Worm (Caenorhabditis elegans) whole organism, L2 larva: ENCODE measurements around the gene lurp-1.

Source experiments
- C34F6.9 ChIP-seq: fragments of 150-350 bp; optimal IDR thresholded peaks from 2 replicates; lab custom pipeline; 2014; ENCODE audit warnings: missing biosample characterization, missing genetic modification characterization
- F13H6.1 ChIP-seq: sonication (generic microtip); optimal IDR thresholded peaks from 2 replicates; lab custom pipeline; 2016; ENCODE audit warnings: missing genetic modification characterization, missing compliant biosample characterization
- R02D3.7 ChIP-seq: fragments of 150-350 bp; optimal IDR thresholded peaks from 2 replicates; lab custom pipeline; 2014; ENCODE audit warnings: missing biosample characterization, missing genetic modification characterization
- Y55F3AM.14 ChIP-seq: fragments of 200-800 bp; sonication (Bioruptor generic); optimal IDR thresholded peaks from 2 replicates; lab custom pipeline; 2018; ENCODE audit warnings: mild to moderate bottlenecking, missing genetic modification characterization, missing compliant biosample characterization
- ZK546.5 ChIP-seq: sonication (generic microtip); optimal IDR thresholded peaks from 2 replicates; lab custom pipeline; 2017; ENCODE audit warnings: missing biosample characterization, missing genetic modification characterization
- alr-1 ChIP-seq: fragments of 150-350 bp; optimal IDR thresholded peaks from 2 replicates; lab custom pipeline; 2014; ENCODE audit warnings: missing biosample characterization, missing genetic modification characterization
- aly-2 ChIP-seq: fragments of 150-350 bp; optimal IDR thresholded peaks from 2 replicates; lab custom pipeline; 2014; ENCODE audit warnings: missing biosample characterization, missing genetic modification characterization
- ama-1 ChIP-seq: fragments of 150-350 bp; optimal IDR thresholded peaks from 2 replicates; lab custom pipeline; 2018; ENCODE audit warnings: inconsistent platforms
- blmp-1 ChIP-seq: sonication (generic microtip); optimal IDR thresholded peaks from 2 replicates; lab custom pipeline; 2017; ENCODE audit warnings: missing genetic modification characterization, mild to moderate bottlenecking, missing compliant biosample characterization, antibody characterized with exemption, moderate library complexity; ENCODE audit not compliant: insufficient read depth
- ceh-16 ChIP-seq: fragments of 150-350 bp; optimal IDR thresholded peaks from 2 replicates; lab custom pipeline; 2014; ENCODE audit warnings: missing biosample characterization, missing genetic modification characterization
- ceh-82 ChIP-seq: fragments of 150-350 bp; optimal IDR thresholded peaks from 2 replicates; lab custom pipeline; 2014; ENCODE audit warnings: missing biosample characterization, missing genetic modification characterization
- crh-2 ChIP-seq: sonication (generic microtip); optimal IDR thresholded peaks from 2 replicates; lab custom pipeline; 2017; ENCODE audit warnings: missing biosample characterization, missing genetic modification characterization
- dmd-4 ChIP-seq: sonication (generic microtip); optimal IDR thresholded peaks from 2 replicates; lab custom pipeline; 2017; ENCODE audit warnings: missing biosample characterization, missing genetic modification characterization
- egl-27 ChIP-seq: sonication (generic microtip); optimal IDR thresholded peaks from 3 replicates; lab custom pipeline; 2017; ENCODE audit warnings: missing biosample characterization, missing genetic modification reagents, missing genetic modification characterization
- elt-1 ChIP-seq: fragments of 150-350 bp; optimal IDR thresholded peaks from 2 replicates; lab custom pipeline; 2014; ENCODE audit warnings: missing biosample characterization, missing genetic modification characterization
- elt-3 ChIP-seq: sonication (generic microtip); optimal IDR thresholded peaks from 2 replicates; lab custom pipeline; 2017; ENCODE audit warnings: missing biosample characterization, missing genetic modification characterization
- fos-1 ChIP-seq: fragments of 150-350 bp; optimal IDR thresholded peaks from 2 replicates; lab custom pipeline; 2014; ENCODE audit warnings: missing biosample characterization, missing genetic modification characterization
- gmeb-1 ChIP-seq: fragments of 150-350 bp; optimal IDR thresholded peaks from 2 replicates; lab custom pipeline; 2014; ENCODE audit warnings: missing biosample characterization, missing genetic modification characterization
- lin-11 ChIP-seq: fragments of 150-350 bp; sonication (generic microtip); optimal IDR thresholded peaks from 2 replicates; lab custom pipeline; 2014; ENCODE audit warnings: missing biosample characterization, missing genetic modification characterization, inconsistent platforms, mixed read lengths
- lin-13 ChIP-seq: fragments of 150-350 bp; optimal IDR thresholded peaks from 2 replicates; lab custom pipeline; 2014; ENCODE audit warnings: missing biosample characterization, missing genetic modification reagents, missing genetic modification characterization
- lin-39 ChIP-seq: fragments of 150-350 bp; optimal IDR thresholded peaks from 2 replicates; lab custom pipeline; 2014; ENCODE audit warnings: missing biosample characterization, missing genetic modification reagents, missing genetic modification characterization
- lsy-2 ChIP-seq, 2 experiments: fragments of 150-350 bp in 1 of 2; sonication (generic microtip) in 1 of 2; optimal IDR thresholded peaks; 2 replicates each; lab custom pipeline; 2014 to 2017; ENCODE audit warnings: missing biosample characterization in 2 of 2, missing genetic modification characterization in 2 of 2
- mab-5 ChIP-seq: fragments of 150-350 bp; optimal IDR thresholded peaks from 2 replicates; lab custom pipeline; 2014; ENCODE audit warnings: missing biosample characterization, missing genetic modification characterization
- mbf-1 ChIP-seq: sonication (generic microtip); optimal IDR thresholded peaks from 2 replicates; lab custom pipeline; 2017; ENCODE audit warnings: missing biosample characterization, missing genetic modification characterization
- mdl-1 ChIP-seq, 2 experiments: fragments of 150-350 bp in 1 of 2; sonication (generic microtip) in 1 of 2; optimal IDR thresholded peaks; 2 replicates each; lab custom pipeline; 2017; ENCODE audit warnings: missing biosample characterization in 2 of 2, missing genetic modification characterization in 2 of 2
- nhr-10 ChIP-seq: sonication (generic microtip); optimal IDR thresholded peaks from 2 replicates; lab custom pipeline; 2017; ENCODE audit warnings: missing biosample characterization, missing genetic modification characterization
- nhr-11 ChIP-seq: fragments of 150-350 bp; optimal IDR thresholded peaks from 2 replicates; lab custom pipeline; 2014; ENCODE audit warnings: missing biosample characterization, missing genetic modification characterization
- nhr-12 ChIP-seq: fragments of 150-350 bp; optimal IDR thresholded peaks from 2 replicates; lab custom pipeline; 2014; ENCODE audit warnings: missing biosample characterization, missing genetic modification characterization
- nhr-129 ChIP-seq: fragments of 150-350 bp; optimal IDR thresholded peaks from 2 replicates; lab custom pipeline; 2014; ENCODE audit warnings: missing biosample characterization, missing genetic modification characterization
- nhr-21 ChIP-seq: fragments of 150-350 bp; optimal IDR thresholded peaks from 2 replicates; lab custom pipeline; 2014; ENCODE audit warnings: missing biosample characterization, missing genetic modification characterization
- nhr-23 ChIP-seq: fragments of 150-350 bp; optimal IDR thresholded peaks from 2 replicates; lab custom pipeline; 2014; ENCODE audit warnings: missing biosample characterization, missing genetic modification reagents, missing genetic modification characterization
- nhr-237 ChIP-seq: fragments of 150-350 bp; optimal IDR thresholded peaks from 2 replicates; lab custom pipeline; 2014; ENCODE audit warnings: missing biosample characterization, missing genetic modification characterization
- nhr-25 ChIP-seq: fragments of 150-350 bp; sonication (generic microtip); optimal IDR thresholded peaks from 3 replicates; lab custom pipeline; 2014; ENCODE audit warnings: missing biosample characterization, missing genetic modification characterization
- nhr-6 ChIP-seq: fragments of 150-350 bp; optimal IDR thresholded peaks from 2 replicates; lab custom pipeline; 2014; ENCODE audit warnings: missing biosample characterization, missing genetic modification characterization
- nhr-77 ChIP-seq: fragments of 150-350 bp; optimal IDR thresholded peaks from 2 replicates; lab custom pipeline; 2014; ENCODE audit warnings: missing biosample characterization, missing genetic modification characterization
- peb-1 ChIP-seq: fragments of 150-350 bp; optimal IDR thresholded peaks from 2 replicates; lab custom pipeline; 2014; ENCODE audit warnings: missing biosample characterization, missing genetic modification characterization
- sem-4 ChIP-seq: fragments of 150-350 bp; optimal IDR thresholded peaks from 2 replicates; lab custom pipeline; 2014; ENCODE audit warnings: missing biosample characterization, missing genetic modification reagents, missing genetic modification characterization
- skn-1 ChIP-seq: sonication (generic microtip); optimal IDR thresholded peaks from 2 replicates; lab custom pipeline; 2017; ENCODE audit warnings: missing biosample characterization, missing genetic modification characterization
- sma-3 ChIP-seq: sonication (generic microtip); optimal IDR thresholded peaks from 2 replicates; lab custom pipeline; 2016; ENCODE audit warnings: missing genetic modification reagents, missing genetic modification characterization, missing compliant biosample characterization
- sma-9 ChIP-seq, 2 experiments: fragments of 150-350 bp in 1 of 2; sonication (generic microtip) in 1 of 2; optimal IDR thresholded peaks; 2 replicates each; lab custom pipeline; 2014 to 2016; ENCODE audit warnings: missing genetic modification characterization in 2 of 2, mild to moderate bottlenecking in 1 of 2, missing biosample characterization in 1 of 2, missing compliant biosample characterization in 1 of 2, missing genetic modification reagents in 1 of 2, moderate library complexity in 1 of 2
- snpc-4 ChIP-seq: fragments of 150-350 bp; optimal IDR thresholded peaks from 2 replicates; lab custom pipeline; 2014; ENCODE audit warnings: missing biosample characterization, missing genetic modification characterization
- unc-39 ChIP-seq: fragments of 150-350 bp; optimal IDR thresholded peaks from 2 replicates; lab custom pipeline; 2014; ENCODE audit warnings: missing biosample characterization, missing genetic modification characterization
- unc-55 ChIP-seq: fragments of 150-350 bp; sonication (generic microtip); optimal IDR thresholded peaks from 3 replicates; lab custom pipeline; 2014; ENCODE audit warnings: missing biosample characterization, missing genetic modification reagents, missing genetic modification characterization
- unc-62 ChIP-seq: fragments of 150-350 bp; optimal IDR thresholded peaks from 2 replicates; lab custom pipeline; 2014; ENCODE audit warnings: missing biosample characterization, missing genetic modification reagents, missing genetic modification characterization
- zag-1 ChIP-seq: fragments of 150-350 bp; optimal IDR thresholded peaks from 2 replicates; lab custom pipeline; 2014; ENCODE audit warnings: missing biosample characterization, missing genetic modification characterization
- ztf-1 ChIP-seq: fragments of 200-800 bp; sonication (Bioruptor generic); conservative IDR thresholded peaks from 2 replicates; pipeline ENCODE4 v1.3.6; 2022; ENCODE audit warnings: missing genetic modification characterization, missing compliant biosample characterization
- ztf-11 ChIP-seq: sonication (generic microtip); optimal IDR thresholded peaks from 2 replicates; lab custom pipeline; 2017; ENCODE audit warnings: missing biosample characterization, missing genetic modification characterization
- ztf-4 ChIP-seq: fragments of 150-350 bp; optimal IDR thresholded peaks from 2 replicates; lab custom pipeline; 2014; ENCODE audit warnings: missing biosample characterization, missing genetic modification characterization

lurp-1 gene

DNA sequence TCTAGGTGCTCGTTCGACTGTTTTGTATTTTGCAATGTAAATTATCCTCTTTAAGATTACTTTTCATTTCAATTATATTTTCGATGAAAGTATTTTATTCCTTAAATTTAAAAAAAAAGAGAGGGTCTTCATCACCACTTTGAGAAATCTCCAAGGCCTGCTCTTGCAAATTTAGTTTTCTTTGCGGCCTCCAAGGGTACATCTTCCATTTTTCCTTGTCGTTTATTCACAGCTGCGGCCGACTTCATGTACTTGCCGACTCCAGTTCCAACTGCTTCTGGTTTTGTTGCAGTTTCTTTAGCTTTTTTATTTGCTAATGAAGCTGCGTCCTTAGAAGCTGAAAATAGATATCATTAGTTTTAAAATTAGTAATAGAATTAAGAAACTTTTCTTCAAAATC is 10.0 kb upstream of the lurp-1 start:
- TF ChIP-seq nhr-6 (tag; lab: Kevin White, UChicago), result no peak

DNA sequence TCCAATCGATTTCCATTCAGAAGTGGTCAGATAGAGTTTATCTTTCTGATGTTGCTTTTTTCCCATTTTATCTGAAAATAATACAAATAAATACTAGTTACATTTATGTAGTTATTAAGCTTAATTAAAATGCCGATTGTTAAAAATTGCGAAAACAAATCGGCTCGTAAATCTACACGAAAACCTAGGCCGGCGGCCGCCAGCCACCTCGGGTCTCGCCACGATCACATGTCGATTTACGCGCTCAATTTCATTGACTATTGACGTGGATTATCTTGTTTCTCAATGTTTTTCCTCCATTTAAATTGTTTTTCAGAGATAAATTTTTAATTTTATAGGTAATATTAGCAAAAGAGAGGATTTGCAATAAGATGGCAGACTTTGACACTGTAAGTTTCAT is 8.2 kb upstream of the lurp-1 start, which contains the start of the genes cyn-4 and copz-1:
cyn-4 (minus strand) TSS at position 71 of the 400 bp plus-strand sequence.
copz-1 (plus strand) TSS at position 339 of the 400 bp plus-strand sequence.
- TF ChIP-seq ceh-16 (tag; lab: Kevin White, UChicago), result peak; percentile 57
- no peak for TF ChIP-seq blmp-1
- no peak for TF ChIP-seq Y55F3AM.14 (GFP tag; lab: Kevin White, UChicago)
- TF ChIP-seq ama-1 (lab: Kevin White, UChicago), result no peak
- peak; percentile 48 for TF ChIP-seq nhr-129
- TF ChIP-seq sma-9 (GFP tag; optimal IDR thresholded peaks at IDR 0.05; lab: Kevin White, UChicago), result peak; percentile 87
- TF ChIP-seq sma-9 (tag; optimal IDR thresholded peaks at IDR 0.05; lab: Kevin White, UChicago), result no peak
- TF ChIP-seq lin-39 (tag; lab: Kevin White, UChicago), result no peak
- no peak for TF ChIP-seq egl-27 (tag; lab: Kevin White, UChicago)
- no peak for TF ChIP-seq zag-1 (tag; lab: Kevin White, UChicago)
- TF ChIP-seq nhr-10 (tag; lab: Kevin White, UChicago), result no peak
- peak; percentile 60 for TF ChIP-seq nhr-21
- peak; percentile 53 for TF ChIP-seq fos-1
- TF ChIP-seq nhr-6 (tag; lab: Kevin White, UChicago), result no peak
- peak; percentile 44 for TF ChIP-seq ztf-4 (tag; lab: Kevin White, UChicago)
- TF ChIP-seq ztf-1 (GFP tag; lab: Robert Waterston, UW), result no peak
- TF ChIP-seq sem-4 (tag; lab: Kevin White, UChicago), result peak; percentile 58
- TF ChIP-seq skn-1 (tag; lab: Kevin White, UChicago), result no peak
- no peak for TF ChIP-seq nhr-237 (tag; lab: Kevin White, UChicago)
- TF ChIP-seq nhr-77, result no peak
- no peak for TF ChIP-seq ZK546.5 (tag; lab: Kevin White, UChicago)
- TF ChIP-seq dmd-4 (tag; lab: Kevin White, UChicago), result no peak
- TF ChIP-seq ztf-11 (tag; lab: Kevin White, UChicago), result no peak
- no peak for TF ChIP-seq unc-39
- peak; percentile 79 to 95 for TF ChIP-seq lsy-2 (tag; optimal IDR thresholded peaks at IDR 0.05; lab: Kevin White, UChicago)
- peak; percentile 90 for TF ChIP-seq unc-55 (GFP tag; lab: Kevin White, UChicago)
- TF ChIP-seq C34F6.9 (tag; lab: Kevin White, UChicago), result peak; percentile 88
- TF ChIP-seq mab-5 (tag; lab: Kevin White, UChicago), result peak; percentile 42
- TF ChIP-seq nhr-11, result no peak
- no peak for TF ChIP-seq aly-2 (tag; lab: Kevin White, UChicago)
- TF ChIP-seq R02D3.7 (tag; lab: Kevin White, UChicago), result peak; percentile 94
- TF ChIP-seq gmeb-1 (tag; lab: Kevin White, UChicago), result peak; percentile 74
- TF ChIP-seq sma-3 (GFP tag; lab: Kevin White, UChicago), result peak; percentile 86
- TF ChIP-seq nhr-12 (tag; lab: Kevin White, UChicago), result no peak
- peak; percentile 11 for TF ChIP-seq snpc-4 (tag; lab: Kevin White, UChicago)
- TF ChIP-seq lin-13 (GFP tag; lab: Kevin White, UChicago), result peak; percentile 78
- no peak for TF ChIP-seq nhr-23 (tag; lab: Kevin White, UChicago)
- TF ChIP-seq F13H6.1 (tag; lab: Kevin White, UChicago), result peak; percentile 79
- TF ChIP-seq nhr-25 (tag; lab: Kevin White, UChicago), result peak; percentile 72
- peak; percentile 22 for TF ChIP-seq ceh-82 (tag; lab: Kevin White, UChicago)
- TF ChIP-seq peb-1 (tag; lab: Kevin White, UChicago), result no peak
- no peak for TF ChIP-seq elt-3 (tag; lab: Kevin White, UChicago)
- no peak for TF ChIP-seq alr-1 (tag; lab: Kevin White, UChicago)
- peak; percentile 92 for TF ChIP-seq crh-2
- no peak for TF ChIP-seq unc-62 (GFP tag; lab: Kevin White, UChicago)
- TF ChIP-seq lin-11 (tag; lab: Kevin White, UChicago), result peak; percentile 88
- no peak for TF ChIP-seq elt-1 (tag; lab: Kevin White, UChicago)
- TF ChIP-seq mdl-1 (tag; optimal IDR thresholded peaks at IDR 0.05; lab: Kevin White, UChicago), result no peak
- no peak for TF ChIP-seq mbf-1 (tag; lab: Kevin White, UChicago)
- TF ChIP-seq, all 48 proteins: peak for 21
